Worm (Caenorhabditis elegans): ENCODE measurements around the gene nhr-155.

nhr-155 gene

ce11 chrV:536571-536970 lies 2.7 kb upstream of the nhr-155 start, which contains the start of gene C14C6.5 (continued):
- TF ChIP-seq repo-1 (tag; optimal IDR thresholded peaks at IDR 0.05) (no peak), B0019.2 (GFP tag; conservative IDR thresholded peaks at IDR 0.05) (no peak)

DNA sequence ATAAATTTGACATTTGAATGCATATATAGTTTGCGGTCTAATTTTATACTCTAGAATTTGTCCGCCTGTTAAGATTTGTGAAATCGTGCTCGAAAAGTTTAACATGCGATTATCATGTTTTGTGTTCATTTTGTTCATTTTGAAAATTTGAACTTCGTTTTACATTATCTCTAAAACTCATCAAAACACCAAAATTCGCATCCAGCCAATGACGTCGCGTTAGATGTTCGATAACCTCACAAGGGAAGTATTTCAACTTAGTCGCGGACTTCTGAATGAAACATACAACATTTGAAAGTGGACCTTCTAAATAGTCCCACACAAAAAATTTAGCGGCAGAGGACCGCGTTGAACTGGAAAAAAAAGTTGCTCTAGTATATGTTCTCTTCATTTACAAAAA lies 2.2 kb downstream of the nhr-155 start:
- TF ChIP-seq ceh-91 (GFP tag; IDR thresholded peaks at IDR 0.05): no peak
- no peak for TF ChIP-seq snpc-4 (GFP tag; optimal IDR thresholded peaks at IDR 0.05)
- no peak for TF ChIP-seq snpc-4 (tag; optimal IDR thresholded peaks at IDR 0.05)
- no peak for TF ChIP-seq ztf-26 (tag; optimal IDR thresholded peaks at IDR 0.05)
- no peak for TF ChIP-seq ceh-40 (GFP tag; IDR thresholded peaks at IDR 0.05)
- TF ChIP-seq T07F8.4 (tag; optimal IDR thresholded peaks at IDR 0.05): no peak
- no peak for TF ChIP-seq F57C9.4 (tag; optimal IDR thresholded peaks at IDR 0.05)
- TF ChIP-seq Y79H2A.3 (GFP tag; conservative IDR thresholded peaks at IDR 0.05): no peak
- no peak for TF ChIP-seq lir-1 (GFP tag; conservative IDR thresholded peaks at IDR 0.05)
- no peak for TF ChIP-seq B0336.3 (GFP tag; IDR thresholded peaks at IDR 0.05)
- no peak for TF ChIP-seq lsl-1 (GFP tag; optimal IDR thresholded peaks at IDR 0.05)

- TF ChIP-seq nfya-1 (tag; optimal IDR thresholded peaks at IDR 0.05; ENCODE audit: borderline replicate concordance, insufficient read depth) (no peak), zim-3 (tag; optimal IDR thresholded peaks at IDR 0.05) (no peak), atf-7 (tag; optimal IDR thresholded peaks at IDR 0.05) (no peak), ceh-100 (GFP tag; IDR thresholded peaks at IDR 0.05) (no peak), madf-10 (tag; optimal IDR thresholded peaks at IDR 0.05) (no peak), mcd-1 (GFP tag; IDR thresholded peaks at IDR 0.05) (no peak), Y67H2A.10 (GFP tag; conservative IDR thresholded peaks at IDR 0.05) (no peak), T07F8.4 (tag; optimal IDR thresholded peaks at IDR 0.05) (no peak)
These were observed 3.9 kb downstream of the nhr-155 start, which contains the start of gene C14C6.3 for ce11 chrV:543169-543568. Gene C14C6.3, plus strand, starts transcription at chrV:543469.

- no peak for TF ChIP-seq bed-2 (GFP tag; IDR thresholded peaks at IDR 0.05)
- no peak for TF ChIP-seq nhr-90 (tag; optimal IDR thresholded peaks at IDR 0.05)
- TF ChIP-seq ccch-3 (GFP tag; optimal IDR thresholded peaks at IDR 0.05): no peak
- TF ChIP-seq pbrm-1 (GFP tag; IDR thresholded peaks at IDR 0.05): no peak
- TF ChIP-seq mxl-1 (tag; optimal IDR thresholded peaks at IDR 0.05): no peak
- TF ChIP-seq F57A8.1 (GFP tag; optimal IDR thresholded peaks at IDR 0.05): no peak
- TF ChIP-seq lag-1 (GFP tag; IDR thresholded peaks at IDR 0.05): no peak
- no peak for TF ChIP-seq ama-1 (optimal IDR thresholded peaks at IDR 0.05)
- no peak for TF ChIP-seq ama-1 (GFP tag; optimal IDR thresholded peaks at IDR 0.05)
- no peak for TF ChIP-seq T26A5.8 (tag; optimal IDR thresholded peaks at IDR 0.05)
- no peak for TF ChIP-seq let-526 (GFP tag; IDR thresholded peaks at IDR 0.05)
- no peak for TF ChIP-seq mes-4 (tag; optimal IDR thresholded peaks at IDR 0.05)
- TF ChIP-seq Y95B8A.8 (GFP tag; IDR thresholded peaks at IDR 0.05): no peak
- TF ChIP-seq die-1 (tag; optimal IDR thresholded peaks at IDR 0.05): no peak
- no peak for TF ChIP-seq nhr-179 (tag; optimal IDR thresholded peaks at IDR 0.05)
- TF ChIP-seq lin-26 (GFP tag; IDR thresholded peaks at IDR 0.05): no peak
- TF ChIP-seq C17E4.6 (GFP tag; IDR thresholded peaks at IDR 0.05): no peak
- no peak for TF ChIP-seq cebp-1 (GFP tag; IDR thresholded peaks at IDR 0.05)
- no peak for TF ChIP-seq cebp-1 (tag; optimal IDR thresholded peaks at IDR 0.05)
- no peak for TF ChIP-seq nhr-27 (tag; optimal IDR thresholded peaks at IDR 0.05)
These were observed 8.7 kb downstream of the nhr-155 start, which contains the start of gene C14C6.6 for ce11 chrV:547980-548379. Gene C14C6.6, minus strand, starts transcription at chrV:548080.
